Worm (Caenorhabditis elegans): ENCODE results near the gene snf-12.
A peak's percentile ranks its signal among the peaks of the same experiment; 100 is the strongest.

The snf-12 gene

DNA sequence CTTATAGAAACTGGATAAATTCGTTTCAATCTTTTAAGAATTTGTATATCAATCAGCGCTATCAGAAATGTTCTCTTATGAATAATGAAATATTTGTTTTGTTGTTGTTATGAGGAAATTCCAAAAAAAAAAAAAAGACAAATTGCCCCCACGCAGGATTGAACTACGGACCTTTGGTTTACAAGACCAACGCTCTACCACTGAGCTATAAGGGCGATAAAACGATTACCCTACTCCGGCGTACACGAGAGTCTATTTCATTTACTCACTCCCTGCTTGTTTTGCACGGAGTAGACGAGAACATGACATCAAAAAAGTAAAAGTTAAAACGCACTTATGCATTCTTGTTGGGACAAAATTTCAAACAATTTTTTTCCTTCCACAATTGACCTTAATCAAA is 5.0 kb upstream of the snf-12 start (continued):
- TF ChIP-seq F10B5.3 (tag; optimal IDR thresholded peaks at IDR 0.05) (peak; percentile 31), skn-1 (tag; optimal IDR thresholded peaks at IDR 0.05) (no peak), set-16 (GFP tag; IDR thresholded peaks at IDR 0.05) (no peak), dve-1 (tag; optimal IDR thresholded peaks at IDR 0.05; ENCODE audit: insufficient read depth) (no peak), zfp-2 (tag; optimal IDR thresholded peaks at IDR 0.05) (peak; percentile 36), ceh-82 (tag; optimal IDR thresholded peaks at IDR 0.05) (no peak), mxl-3 (GFP tag; optimal IDR thresholded peaks at IDR 0.05) (no peak), Y48G9A.11 (GFP tag; IDR thresholded peaks at IDR 0.05) (no peak; the same call in 1 of the 2 replicates), ZK337.2 (GFP tag; IDR thresholded peaks at IDR 0.05) (no peak), nhr-6 (tag; optimal IDR thresholded peaks at IDR 0.05) (peak; percentile 8), zfp-3 (GFP tag; conservative IDR thresholded peaks at IDR 0.05) (no peak), unc-39 (tag; optimal IDR thresholded peaks at IDR 0.05) (no peak), fos-1 (tag; optimal IDR thresholded peaks at IDR 0.05) (no peak), ceh-32 (tag; optimal IDR thresholded peaks at IDR 0.05; ENCODE audit: poor library complexity) (no peak), vab-7 (GFP tag; IDR thresholded peaks at IDR 0.05) (peak; percentile 84), nhr-28 (tag; optimal IDR thresholded peaks at IDR 0.05) (no peak), php-3 (GFP tag; IDR thresholded peaks at IDR 0.05) (no peak), lim-7 (GFP tag; IDR thresholded peaks at IDR 0.05) (no peak; the same call in none of the 2 replicates), lin-39 (tag; optimal IDR thresholded peaks at IDR 0.05) (no peak), mdl-1 (tag; optimal IDR thresholded peaks at IDR 0.05) (no peak), fkh-10 (GFP tag; optimal IDR thresholded peaks at IDR 0.05) (no peak), F44E2.7 (GFP tag; IDR thresholded peaks at IDR 0.05) (peak; percentile 94), ces-1 (GFP tag; optimal IDR thresholded peaks at IDR 0.05) (no peak), hlh-11 (tag; optimal IDR thresholded peaks at IDR 0.05) (no peak), egl-43 (GFP tag; IDR thresholded peaks at IDR 0.05) (no peak), gei-8 (GFP tag; optimal IDR thresholded peaks at IDR 0.05) (peak; percentile 50), mes-2 (tag; optimal IDR thresholded peaks at IDR 0.05; ENCODE audit: poor library complexity, severe bottlenecking) (no peak), arid-1 (GFP tag; conservative IDR thresholded peaks at IDR 0.05) (peak; percentile 89), madf-5 (GFP tag; IDR thresholded peaks at IDR 0.05) (peak; percentile 60 to 89; a peak in 3 of 4 replicates), daf-8 (GFP tag; IDR thresholded peaks at IDR 0.05) (no peak), ceh-28 (tag; optimal IDR thresholded peaks at IDR 0.05) (no peak), dpl-1 (GFP tag; optimal IDR thresholded peaks at IDR 0.05) (no peak), F49E8.2 (tag; optimal IDR thresholded peaks at IDR 0.05; ENCODE audit: borderline replicate concordance) (peak; percentile 71), lin-29 (GFP tag; IDR thresholded peaks at IDR 0.05) (0 out of 2 replicates have a peak, but pooled peaks have one; percentile 67), snpc-1.2 (GFP tag; IDR thresholded peaks at IDR 0.05) (peak; percentile 94), hlh-30 (tag; optimal IDR thresholded peaks at IDR 0.05; ENCODE audit: insufficient read depth) (no peak), egl-27 (tag; optimal IDR thresholded peaks at IDR 0.05) (no peak), T26A8.4 (GFP tag; IDR thresholded peaks at IDR 0.05) (no peak; the same call in 1 of the 2 replicates), ZK546.5 (tag; optimal IDR thresholded peaks at IDR 0.05) (no peak), lin-38 (GFP tag; IDR thresholded peaks at IDR 0.05) (no peak; the same call in none of the 2 replicates), daf-12 (tag; optimal IDR thresholded peaks at IDR 0.05) (no peak), cey-2 (tag; optimal IDR thresholded peaks at IDR 0.05; ENCODE audit: borderline replicate concordance, insufficient read depth) (no peak), snpc-4 (tag; optimal IDR thresholded peaks at IDR 0.05) (no peak), R02D3.7 (tag; optimal IDR thresholded peaks at IDR 0.05) (no peak), ztf-7 (tag; optimal IDR thresholded peaks at IDR 0.05) (peak; percentile 63), hif-1 (tag; optimal IDR thresholded peaks at IDR 0.05) (no peak), F37D6.2 (tag; optimal IDR thresholded peaks at IDR 0.05) (peak; percentile 4), sdz-12 (GFP tag; optimal IDR thresholded peaks at IDR 0.05) (peak; percentile 1), Y105C5A.15 (GFP tag; IDR thresholded peaks at IDR 0.05) (no peak), lin-1 (GFP tag; IDR thresholded peaks at IDR 0.05) (peak; percentile 79), rbr-2 (tag; optimal IDR thresholded peaks at IDR 0.05) (peak; percentile 56)

Measured in whole organism, L4 larva.